Fruit fly (Drosophila melanogaster): ENCODE results near the gene Cpr97Eb.

Cpr97Eb gene

dm6 chr3R:27116465-27117092, 25.6 kb upstream of the Cpr97Eb start, which contains the start of the genes CG6066 and CG5880 (continued):
- TF ChIP-seq CG4617 (GFP tag; optimal IDR thresholded peaks at IDR 0.05; ENCODE audit: borderline replicate concordance): peak; percentile 67
- no peak for TF ChIP-seq CG7357 (GFP tag; IDR thresholded peaks at IDR 0.05)
- TF ChIP-seq sens (GFP tag): peak; percentile 62
- no peak for TF ChIP-seq yki (optimal IDR thresholded peaks at IDR 0.05)
- peak; percentile 85 for TF ChIP-seq amos (GFP tag; IDR thresholded peaks at IDR 0.05; ENCODE audit: partially characterized antibody)
- peak; percentile 84; the same call in 1 of the 3 replicates for TF ChIP-seq CG34422 (GFP tag; IDR thresholded peaks at IDR 0.05)
- TF ChIP-seq CG9797 (GFP tag; optimal IDR thresholded peaks at IDR 0.05): peak; percentile 80
- peak; percentile 6 for TF ChIP-seq Nf-YB (GFP tag; optimal IDR thresholded peaks at IDR 0.05)
- peak; percentile 66 for TF ChIP-seq pzg (GFP tag; optimal IDR thresholded peaks at IDR 0.05)
- no peak for TF ChIP-seq CG3726 (GFP tag; IDR thresholded peaks at IDR 0.05)
- TF ChIP-seq br (optimal IDR thresholded peaks at IDR 0.05): no peak
- peak; percentile 68 for TF ChIP-seq vnd (GFP tag; IDR thresholded peaks at IDR 0.05; ENCODE audit: partially characterized antibody)
- TF ChIP-seq so (GFP tag; IDR thresholded peaks at IDR 0.05): no peak
- TF ChIP-seq nerfin-2 (GFP tag; IDR thresholded peaks at IDR 0.05; ENCODE audit: partially characterized antibody): peak; percentile 71
- peak; percentile 70 for TF ChIP-seq inv (GFP tag; IDR thresholded peaks at IDR 0.05; ENCODE audit: partially characterized antibody)
- peak; percentile 86 for TF ChIP-seq Scr (GFP tag; IDR thresholded peaks at IDR 0.05; ENCODE audit: partially characterized antibody)
- no peak for TF ChIP-seq mirr (GFP tag; optimal IDR thresholded peaks at IDR 0.05)
- TF ChIP-seq CG16813 (GFP tag; IDR thresholded peaks at IDR 0.05; ENCODE audit: partially characterized antibody): peak; percentile 82
- no peak for TF ChIP-seq ssp (GFP tag; IDR thresholded peaks at IDR 0.05)
- no peak for TF ChIP-seq CG9727 (GFP tag; optimal IDR thresholded peaks at IDR 0.05)
- no peak for TF ChIP-seq CG5180 (GFP tag; optimal IDR thresholded peaks at IDR 0.05)
- TF ChIP-seq tup (GFP tag; optimal IDR thresholded peaks at IDR 0.05): no peak
- TF ChIP-seq CG34224 (GFP tag; IDR thresholded peaks at IDR 0.05; ENCODE audit: partially characterized antibody): peak; percentile 89
- TF ChIP-seq CG18011 (GFP tag; optimal IDR thresholded peaks at IDR 0.05): no peak
- no peak for TF ChIP-seq Hmr (GFP tag; optimal IDR thresholded peaks at IDR 0.05)
- no peak for TF ChIP-seq MTF-1 (GFP tag; optimal IDR thresholded peaks at IDR 0.05; ENCODE audit: borderline replicate concordance)
- TF ChIP-seq gfzf (GFP tag; optimal IDR thresholded peaks at IDR 0.05): peak; percentile 47
- TF ChIP-seq B-H1 (GFP tag; IDR thresholded peaks at IDR 0.05): no peak
- no peak for TF ChIP-seq CG10274 (GFP tag; optimal IDR thresholded peaks at IDR 0.05)
- TF ChIP-seq CG10366 (GFP tag; IDR thresholded peaks at IDR 0.05): no peak
- peak; percentile 83 for TF ChIP-seq CG6791 (GFP tag; IDR thresholded peaks at IDR 0.05; ENCODE audit: partially characterized antibody)
- peak; percentile 85 for TF ChIP-seq Dref (GFP tag; IDR thresholded peaks at IDR 0.05)
- peak in 1 of 2 experiments; percentile 21 for TF ChIP-seq Hr78 (GFP tag; optimal IDR thresholded peaks at IDR 0.05)
- TF ChIP-seq ato (GFP tag; IDR thresholded peaks at IDR 0.05; ENCODE audit: partially characterized antibody): peak; percentile 83
- peak; percentile 37 for TF ChIP-seq trem (tag; optimal IDR thresholded peaks at IDR 0.05)
- peak; percentile 48 for TF ChIP-seq E2f2 (GFP tag; IDR thresholded peaks at IDR 0.05)
- no peak for TF ChIP-seq Optix (GFP tag; IDR thresholded peaks at IDR 0.05)
- TF ChIP-seq CG2129 (GFP tag; IDR thresholded peaks at IDR 0.05; ENCODE audit: partially characterized antibody): peak; percentile 63; the same call in 1 of the 2 replicates
- peak; percentile 90 for TF ChIP-seq bbx (GFP tag; IDR thresholded peaks at IDR 0.05; ENCODE audit: partially characterized antibody)
- peak; percentile 79 for TF ChIP-seq Doc3 (GFP tag; IDR thresholded peaks at IDR 0.05; ENCODE audit: partially characterized antibody)
- TF ChIP-seq Sin3A (optimal IDR thresholded peaks at IDR 0.05): peak; percentile 76
- peak; percentile 78 for TF ChIP-seq knrl (GFP tag; IDR thresholded peaks at IDR 0.05; ENCODE audit: partially characterized antibody)
- no peak for TF ChIP-seq CG7745 (tag; optimal IDR thresholded peaks at IDR 0.05)
- peak; percentile 65 for TF ChIP-seq Med (GFP tag)
- 0 out of 3 replicates have a peak, but pooled peaks have one; percentile 7 for TF ChIP-seq row (GFP tag; IDR thresholded peaks at IDR 0.05)
- no peak for TF ChIP-seq nau (GFP tag; optimal IDR thresholded peaks at IDR 0.05)
- peak; percentile 61; the same call in 1 of the 3 replicates for TF ChIP-seq mld (GFP tag; IDR thresholded peaks at IDR 0.05; ENCODE audit: partially characterized antibody)
- TF ChIP-seq gce (GFP tag; IDR thresholded peaks at IDR 0.05): no peak
